Fruit fly (Drosophila melanogaster) whole organism, embryonic: ENCODE data around the gene ash1.

Experiments
- Abd-B ChIP-seq: fragments of 200-800 bp; sonication (Bioruptor generic); optimal IDR thresholded peaks from 2 replicates; lab custom pipeline; 2018; ENCODE audit warnings: missing biosample characterization, mild to moderate bottlenecking, missing genetic modification characterization, moderate library complexity
- CG11085 ChIP-seq: fragments of 200-800 bp; sonication (Bioruptor generic); IDR thresholded peaks from 2 replicates; pipeline ENCODE4 v1.3.6; 2022; ENCODE audit warnings: missing biosample characterization, missing genetic modification characterization
- CG12071 ChIP-seq: fragments of 200-800 bp; sonication (Bioruptor generic); optimal IDR thresholded peaks from 3 replicates; lab custom pipeline; 2018; ENCODE audit warnings: missing biosample characterization, mild to moderate bottlenecking, missing genetic modification characterization
- CG12659 ChIP-seq: fragments of 200-800 bp; sonication (Bioruptor generic); optimal IDR thresholded peaks from 3 replicates; lab custom pipeline; 2017; ENCODE audit warnings: mild to moderate bottlenecking, missing biosample characterization, missing genetic modification reagents, missing genetic modification characterization
- CG12744 ChIP-seq: fragments of 200-800 bp; sonication (Bioruptor generic); optimal IDR thresholded peaks from 2 replicates; lab custom pipeline; 2016; ENCODE audit warnings: missing biosample characterization, missing genetic modification characterization
- CG17385 ChIP-seq: fragments of 200-800 bp; sonication (Bioruptor generic); optimal IDR thresholded peaks from 3 replicates; lab custom pipeline; 2018; ENCODE audit warnings: missing biosample characterization, mild to moderate bottlenecking, missing genetic modification characterization
- CG18476 ChIP-seq: fragments of 200-800 bp; sonication (Bioruptor generic); optimal IDR thresholded peaks from 2 replicates; lab custom pipeline; 2016; ENCODE audit warnings: missing biosample characterization, mild to moderate bottlenecking, missing genetic modification characterization
- CG18599 ChIP-seq: fragments of 200-800 bp; sonication (Bioruptor generic); optimal IDR thresholded peaks from 3 replicates; lab custom pipeline; 2017; ENCODE audit warnings: missing biosample characterization, missing genetic modification characterization, mild to moderate bottlenecking, moderate library complexity, missing genetic modification reagents
- CG2116 ChIP-seq: fragments of 200-800 bp; sonication (Bioruptor generic); optimal IDR thresholded peaks from 3 replicates; lab custom pipeline; 2018; ENCODE audit warnings: missing biosample characterization, mild to moderate bottlenecking, missing genetic modification characterization
- CG31224 ChIP-seq: fragments of 200-800 bp; sonication (Bioruptor generic); IDR thresholded peaks from 2 replicates; pipeline ENCODE4 v1.3.6; 2022; ENCODE audit warnings: missing biosample characterization, missing genetic modification characterization
- CG31441 ChIP-seq: fragments of 200-800 bp; sonication (Bioruptor generic); IDR thresholded peaks from 2 replicates; pipeline ENCODE4 v1.3.6; 2022; ENCODE audit warnings: missing biosample characterization, missing genetic modification characterization
- CG3726 ChIP-seq: fragments of 200-800 bp; sonication (Bioruptor generic); IDR thresholded peaks from 3 replicates; pipeline ENCODE4, ENCODE4 v1.3.6; 2022; ENCODE audit warnings: missing biosample characterization, missing genetic modification characterization
- CG4282 ChIP-seq: fragments of 200-800 bp; sonication (Bioruptor generic); optimal IDR thresholded peaks from 2 replicates; lab custom pipeline; 2016; ENCODE audit warnings: missing biosample characterization, missing genetic modification characterization
- CG6683 ChIP-seq: fragments of 200-800 bp; sonication (Bioruptor generic); optimal IDR thresholded peaks from 2 replicates; lab custom pipeline; 2017; ENCODE audit warnings: missing biosample characterization, mild to moderate bottlenecking, missing genetic modification characterization, missing genetic modification reagents
- CG7556 ChIP-seq: fragments of 200-800 bp; sonication (Bioruptor generic); optimal IDR thresholded peaks from 2 replicates; lab custom pipeline; 2017; ENCODE audit warnings: missing biosample characterization, mild to moderate bottlenecking, missing genetic modification characterization
- CG7839 ChIP-seq: fragments of 200-800 bp; sonication (Bioruptor generic); optimal IDR thresholded peaks from 3 replicates; lab custom pipeline; 2018; ENCODE audit warnings: missing biosample characterization, mild to moderate bottlenecking, missing genetic modification characterization, moderate library complexity
- CG8765 ChIP-seq: fragments of 200-800 bp; sonication (Bioruptor generic); IDR thresholded peaks from 2 replicates; pipeline ENCODE4 v1.3.6; 2022; ENCODE audit warnings: missing biosample characterization, missing genetic modification characterization
- CG9215 ChIP-seq: fragments of 200-800 bp; sonication (Bioruptor generic); IDR thresholded peaks from 2 replicates; pipeline ENCODE4 v1.3.6; 2022; ENCODE audit warnings: missing biosample characterization, missing genetic modification characterization
- CG9932 ChIP-seq: fragments of 200-800 bp; sonication (Bioruptor generic); IDR thresholded peaks from 2 replicates; pipeline ENCODE4 v1.3.6; 2022; ENCODE audit warnings: missing biosample characterization, missing genetic modification characterization
- CTCF ChIP-seq: fragments of 200-800 bp; sonication (Bioruptor generic); optimal IDR thresholded peaks from 2 replicates; lab custom pipeline; 2017; ENCODE audit warnings: missing biosample characterization, mild to moderate bottlenecking, missing genetic modification characterization, moderate library complexity
- Dek ChIP-seq: fragments of 200-800 bp; sonication (Bioruptor generic); optimal IDR thresholded peaks from 3 replicates; lab custom pipeline; 2019; ENCODE audit warnings: missing biosample characterization, mild to moderate bottlenecking, missing genetic modification characterization, moderate library complexity
- Fer3 ChIP-seq: fragments of 200-800 bp; sonication (Bioruptor generic); optimal IDR thresholded peaks from 2 replicates; lab custom pipeline; 2018; ENCODE audit warnings: missing biosample characterization, mild to moderate bottlenecking, missing genetic modification characterization, moderate library complexity
- Neu2 ChIP-seq: fragments of 200-800 bp; sonication (Bioruptor generic); optimal IDR thresholded peaks from 3 replicates; lab custom pipeline; 2016; ENCODE audit warnings: missing biosample characterization, missing genetic modification characterization, borderline replicate concordance
- Oli ChIP-seq: fragments of 200-800 bp; sonication (Bioruptor generic); optimal IDR thresholded peaks from 2 replicates; lab custom pipeline; 2018; ENCODE audit warnings: missing biosample characterization, mild to moderate bottlenecking, missing genetic modification characterization, moderate library complexity
- Poxn ChIP-seq: fragments of 200-800 bp; sonication (Bioruptor generic); IDR thresholded peaks from 2 replicates; pipeline ENCODE4 v1.3.6; 2022; ENCODE audit warnings: missing biosample characterization, missing genetic modification characterization
- Ravus ChIP-seq: fragments of 200-800 bp; sonication (Bioruptor generic); IDR thresholded peaks from 2 replicates; pipeline ENCODE4 v1.3.6; 2022; ENCODE audit warnings: missing biosample characterization, missing genetic modification characterization
- Sox100B ChIP-seq: fragments of 200-800 bp; sonication (Bioruptor generic); optimal IDR thresholded peaks from 3 replicates; lab custom pipeline; 2018; ENCODE audit warnings: missing biosample characterization, mild to moderate bottlenecking, missing genetic modification characterization
- Usf ChIP-seq: fragments of 200-800 bp; sonication (Bioruptor generic); optimal IDR thresholded peaks from 2 replicates; lab custom pipeline; 2017; ENCODE audit warnings: missing genotype, missing biosample characterization, missing genetic modification characterization
- Xbp1 ChIP-seq: fragments of 200-800 bp; sonication (Bioruptor generic); optimal IDR thresholded peaks from 3 replicates; lab custom pipeline; 2016; ENCODE audit warnings: missing biosample characterization, mild to moderate bottlenecking, missing genetic modification characterization
- ab ChIP-seq: fragments of 200-800 bp; sonication (Bioruptor generic); optimal IDR thresholded peaks from 2 replicates; lab custom pipeline; 2016; ENCODE audit warnings: missing biosample characterization, missing genetic modification characterization
- amos ChIP-seq: fragments of 200-800 bp; sonication (Bioruptor generic); IDR thresholded peaks from 2 replicates; pipeline ENCODE4 v1.3.6; 2022; ENCODE audit warnings: missing biosample characterization, missing genetic modification characterization; ENCODE audit not compliant: partially characterized antibody
- ase ChIP-seq: fragments of 200-800 bp; sonication (Bioruptor generic); IDR thresholded peaks from 3 replicates; pipeline ENCODE4 v1.3.6; 2022; ENCODE audit warnings: missing biosample characterization, missing genetic modification characterization
- az2 ChIP-seq: fragments of 200-800 bp; sonication (Bioruptor generic); optimal IDR thresholded peaks from 3 replicates; lab custom pipeline; 2016; ENCODE audit warnings: missing biosample characterization, missing genetic modification characterization
- dmrt11E ChIP-seq: fragments of 200-800 bp; sonication (Bioruptor generic); optimal IDR thresholded peaks from 3 replicates; lab custom pipeline; 2018; ENCODE audit warnings: missing biosample characterization, mild to moderate bottlenecking, missing genetic modification characterization, moderate library complexity
- exex ChIP-seq: fragments of 200-800 bp; sonication (Bioruptor generic); optimal IDR thresholded peaks from 4 replicates; lab custom pipeline; 2018; ENCODE audit warnings: missing biosample characterization, mild to moderate bottlenecking, missing genetic modification characterization, moderate library complexity
- gcm ChIP-seq: fragments of 200-800 bp; sonication (Bioruptor generic); optimal IDR thresholded peaks from 2 replicates; lab custom pipeline; 2019; ENCODE audit warnings: missing biosample characterization, mild to moderate bottlenecking, missing genetic modification characterization, moderate library complexity
- h ChIP-seq: fragments of >200 bp; optimal IDR thresholded peaks from 2 replicates; lab custom pipeline; 2017
- insv ChIP-seq, 2 experiments: fragments of 200-800 bp; sonication (Bioruptor generic); optimal IDR thresholded peaks; 3 replicates each; lab custom pipeline; 2016 to 2018; ENCODE audit warnings: missing biosample characterization in 2 of 2, missing genetic modification characterization in 2 of 2
- jing ChIP-seq: fragments of 200-800 bp; sonication (Bioruptor generic); optimal IDR thresholded peaks from 2 replicates; lab custom pipeline; 2018; ENCODE audit warnings: missing biosample characterization, mild to moderate bottlenecking, missing genetic modification characterization
- lab ChIP-seq: fragments of 200-800 bp; sonication (Bioruptor generic); optimal IDR thresholded peaks from 3 replicates; lab custom pipeline; 2017; ENCODE audit warnings: missing biosample characterization, missing genetic modification characterization, mild to moderate bottlenecking, moderate library complexity, missing genetic modification reagents
- mld ChIP-seq: fragments of 200-800 bp; sonication (Bioruptor generic); IDR thresholded peaks from 3 replicates; pipeline ENCODE4 v1.3.6; 2022; ENCODE audit warnings: missing biosample characterization, missing genetic modification characterization; ENCODE audit not compliant: partially characterized antibody
- pnt ChIP-seq: fragments of 200-800 bp; sonication (Bioruptor generic); optimal IDR thresholded peaks from 3 replicates; lab custom pipeline; 2016; ENCODE audit warnings: missing biosample characterization, missing genetic modification characterization
- pum ChIP-seq: fragments of 200-800 bp; sonication (Bioruptor generic); optimal IDR thresholded peaks from 2 replicates; lab custom pipeline; 2016; ENCODE audit warnings: missing biosample characterization, missing genetic modification characterization
- so ChIP-seq: fragments of 200-800 bp; sonication (Bioruptor generic); IDR thresholded peaks from 3 replicates; pipeline ENCODE4 v1.3.6; 2022; ENCODE audit warnings: missing biosample characterization, missing genetic modification characterization
- ssp ChIP-seq: fragments of 200-800 bp; sonication (Bioruptor generic); IDR thresholded peaks from 2 replicates; pipeline ENCODE4 v1.3.6; 2022; ENCODE audit warnings: missing biosample characterization, missing genetic modification characterization
- sug ChIP-seq: fragments of 200-800 bp; optimal IDR thresholded peaks from 2 replicates; lab custom pipeline; 2019; ENCODE audit warnings: missing biosample characterization, mild to moderate bottlenecking, missing genetic modification characterization, moderate library complexity
- tll ChIP-seq, 2 experiments: fragments of 200-800 bp in 1 of 2; fragments of >200 bp in 1 of 2; sonication (Bioruptor generic) in 1 of 2; optimal IDR thresholded peaks; 2 replicates each; lab custom pipeline; 2017 to 2019; ENCODE audit warnings: missing biosample characterization in 2 of 2, missing genetic modification characterization in 2 of 2, mild to moderate bottlenecking in 1 of 2, moderate library complexity in 1 of 2
- ttk ChIP-seq: fragments of 200-800 bp; sonication (Bioruptor generic); IDR thresholded peaks from 2 replicates; pipeline ENCODE4 v2.1.2; 2022; ENCODE audit warnings: missing biosample characterization, missing genetic modification characterization
- wdn ChIP-seq: fragments of 200-800 bp; sonication (Bioruptor generic); IDR thresholded peaks from 2 replicates; pipeline ENCODE4 v1.3.6; 2022; ENCODE audit warnings: missing biosample characterization, missing genetic modification characterization
- zfh2 ChIP-seq: fragments of 200-800 bp; sonication (Bioruptor generic); optimal IDR thresholded peaks from 2 replicates; lab custom pipeline; 2016; ENCODE audit warnings: missing biosample characterization, missing genetic modification characterization

ash1 gene

dm6 chr3L:19634788-19635448 is 36.4 kb upstream of the ash1 start (continued):
- TF ChIP-seq gcm (GFP tag; lab: Kevin White, UChicago) (peak; percentile 61), ase (GFP tag; lab: Robert Waterston, UW) (no peak), amos (GFP tag; lab: Robert Waterston, UW) (no peak), CG11085 (GFP tag; lab: Robert Waterston, UW) (peak; percentile 67; the same call in 1 of the 2 replicates), jing (GFP tag; lab: Kevin White, UChicago) (no peak), CG31224 (GFP tag; lab: Robert Waterston, UW) (peak; percentile 62), Xbp1 (GFP tag; lab: Kevin White, UChicago) (peak; percentile 47), wdn (peak; percentile 29; the same call in 1 of the 2 replicates), CTCF (GFP tag; lab: Kevin White, UChicago) (no peak), CG9932 (GFP tag; lab: Robert Waterston, UW) (peak; percentile 79), pnt (no peak), insv (GFP tag; optimal IDR thresholded peaks at IDR 0.05; lab: Kevin White, UChicago) (no peak), pum (GFP tag; lab: Kevin White, UChicago) (no peak), ab (GFP tag; lab: Kevin White, UChicago) (no peak), dmrt11E (peak; percentile 67), Neu2 (no peak), CG18476 (GFP tag; lab: Kevin White, UChicago) (peak; percentile 35), lab (peak; percentile 82), sug (tag; lab: Kevin White, UChicago) (no peak), Dek (peak; percentile 84), Usf (GFP tag; lab: Kevin White, UChicago) (peak; percentile 4), CG3726 (GFP tag; lab: Robert Waterston, UW) (no peak), CG17385 (peak; percentile 93), tll (GFP tag; optimal IDR thresholded peaks at IDR 0.05; lab: Kevin White, UChicago) (no peak), CG7839 (peak; percentile 91), CG7556 (GFP tag; lab: Kevin White, UChicago) (peak; percentile 84), CG31441 (peak; percentile 92), Sox100B (peak; percentile 83), CG12071 (no peak), zfh2 (GFP tag; lab: Kevin White, UChicago) (no peak), ssp (GFP tag; lab: Robert Waterston, UW) (peak; percentile 70), CG9215 (GFP tag; lab: Robert Waterston, UW) (no peak; the same call in 1 of the 2 replicates), Ravus (GFP tag; lab: Robert Waterston, UW) (peak; percentile 69), so (no peak), h (lab: Kevin White, UChicago) (no peak), CG12744 (no peak), az2 (GFP tag; lab: Kevin White, UChicago) (peak; percentile 46), Abd-B (GFP tag; lab: Kevin White, UChicago) (peak; percentile 86), exex (tag; lab: Kevin White, UChicago) (peak; percentile 52), CG4282 (GFP tag; lab: Kevin White, UChicago) (no peak), Poxn (GFP tag; lab: Robert Waterston, UW) (no peak), ttk (GFP tag; lab: Robert Waterston, UW) (peak; percentile 62; the same call in 1 of the 2 replicates), Fer3 (tag; lab: Kevin White, UChicago) (peak; percentile 85), CG2116 (GFP tag; lab: Kevin White, UChicago) (no peak), Oli (peak; percentile 63), CG8765 (GFP tag; lab: Robert Waterston, UW) (no peak), CG12659 (GFP tag; lab: Kevin White, UChicago) (peak; percentile 31), CG18599 (GFP tag; lab: Kevin White, UChicago) (peak; percentile 84), CG6683 (GFP tag; lab: Kevin White, UChicago) (peak; percentile 66), mld (no peak)
